Worm (Caenorhabditis elegans): Measurements from ENCODE around the gene srw-142.

DNA sequence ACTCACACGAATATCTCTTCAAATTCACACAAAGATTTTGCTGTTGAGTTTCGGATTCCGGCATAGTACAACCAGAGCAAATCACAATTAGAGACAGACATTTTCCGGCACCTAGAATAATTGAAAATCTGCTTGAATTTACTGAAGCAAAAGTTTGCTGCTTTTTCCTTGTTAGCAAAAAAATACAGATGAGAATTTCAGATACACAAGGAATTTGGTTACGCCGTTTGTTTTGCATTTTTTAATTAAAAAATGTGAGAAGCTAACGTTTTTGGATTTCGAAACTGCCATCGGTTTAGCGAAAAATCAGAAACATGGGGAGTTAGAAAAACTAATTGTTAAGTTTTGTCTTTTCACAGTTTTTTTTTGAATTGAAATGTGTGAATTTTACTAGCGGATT is 21.9 kb upstream of the srw-142 start, which contains the start of gene srw-118:
- TF ChIP-seq unc-39 (tag; optimal IDR thresholded peaks at IDR 0.05) (no peak), cey-2 (tag; optimal IDR thresholded peaks at IDR 0.05; ENCODE audit: borderline replicate concordance, insufficient read depth) (no peak), hmg-1.1 (GFP tag; IDR thresholded peaks at IDR 0.05) (no peak), jun-1 (tag; optimal IDR thresholded peaks at IDR 0.05) (no peak), snpc-4 (tag; optimal IDR thresholded peaks at IDR 0.05) (no peak), mxl-3 (GFP tag; optimal IDR thresholded peaks at IDR 0.05) (no peak), hif-1 (tag; optimal IDR thresholded peaks at IDR 0.05) (no peak), lin-15B (tag; optimal IDR thresholded peaks at IDR 0.05) (no peak), tra-1 (GFP tag; IDR thresholded peaks at IDR 0.05) (no peak), nhr-237 (tag; optimal IDR thresholded peaks at IDR 0.05) (no peak), aha-1 (tag) (peak; percentile 28), lsy-2 (tag; optimal IDR thresholded peaks at IDR 0.05) (no peak)

Data from whole organism, L4 larva.